Worm (Caenorhabditis elegans) whole organism, midembryonic: ENCODE data around the gene W02D7.12.

Experiments used
- flt-1 ChIP-seq: fragments of 200-800 bp; sonication (Bioruptor generic); IDR thresholded peaks from 2 replicates; pipeline ENCODE4 v1.3.6; 2022; ENCODE audit warnings: missing genetic modification characterization, missing compliant biosample characterization
- klf-2 ChIP-seq: fragments of 200-800 bp; sonication (Bioruptor generic); conservative IDR thresholded peaks from 2 replicates; pipeline ENCODE4 v1.3.6; 2022; ENCODE audit warnings: missing genetic modification reagents, missing genetic modification characterization, missing compliant biosample characterization
- ztf-23 ChIP-seq: fragments of 200-800 bp; sonication (Bioruptor generic); IDR thresholded peaks from 2 replicates; pipeline ENCODE4 v1.3.6; 2022; ENCODE audit warnings: missing genetic modification reagents, missing genetic modification characterization, missing compliant biosample characterization

ce11 chrV:8263941-8264340, 47.4 kb upstream of the W02D7.12 start, which contains the start of gene C16D9.9:
- TF ChIP-seq ztf-23: no peak
- no peak for TF ChIP-seq klf-2 (GFP tag; lab: Robert Waterston, UW)
- no peak for TF ChIP-seq flt-1 (GFP tag; lab: Robert Waterston, UW)
